Fruit fly (Drosophila melanogaster) whole organism, adult: ENCODE measurements around the gene CG31793.

Experiments used
- CG33017 ChIP-seq: fragments of 200-800 bp; sonication (Bioruptor generic); optimal IDR thresholded peaks from 2 replicates; lab custom pipeline; 2018; ENCODE audit warnings: missing biosample characterization, mild to moderate bottlenecking, missing genetic modification characterization, moderate library complexity
- CG7045 ChIP-seq: fragments of 200-800 bp; sonication (Bioruptor generic); optimal IDR thresholded peaks from 2 replicates; lab custom pipeline; 2017; ENCODE audit warnings: missing biosample characterization, mild to moderate bottlenecking, missing genetic modification characterization
- cnc ChIP-seq, 2 experiments: fragments of >200 bp; optimal IDR thresholded peaks; 2 replicates each; lab custom pipeline; 2017
- kay ChIP-seq: fragments of 200-800 bp; sonication (Bioruptor generic); peaks from one replicate; lab custom pipeline; 2016; ENCODE audit warnings: missing biosample characterization, missing genetic modification characterization, borderline replicate concordance
- tj ChIP-seq: fragments of 200-800 bp; sonication (Bioruptor generic); optimal IDR thresholded peaks from 3 replicates; lab custom pipeline; 2017; ENCODE audit warnings: missing biosample characterization, mild to moderate bottlenecking, missing genetic modification characterization, moderate library complexity
- toe ChIP-seq: fragments of 200-800 bp; sonication (Bioruptor generic); optimal IDR thresholded peaks from 2 replicates; lab custom pipeline; 2016; ENCODE audit warnings: missing biosample characterization, missing genetic modification characterization

dm6 chr2L:19053860-19054515 lies 50.8 kb downstream of the CG31793 start, which contains the start of gene CG10492:
- TF ChIP-seq kay (GFP tag; lab: Kevin White, UChicago) = no peak
- peak; percentile 65 for TF ChIP-seq tj (GFP tag; lab: Kevin White, UChicago)
- TF ChIP-seq toe (GFP tag; lab: Kevin White, UChicago) = no peak
- no peak for TF ChIP-seq CG33017 (tag; lab: Kevin White, UChicago)
- TF ChIP-seq cnc (optimal IDR thresholded peaks at IDR 0.05; lab: Kevin White, UChicago) = no peak
- TF ChIP-seq CG7045 (GFP tag; lab: Kevin White, UChicago) = no peak
